Fruit fly (Drosophila melanogaster) whole organism, embryonic: ENCODE results near the gene CG42390.

ENCODE experiments used
- BtbVII ChIP-seq: fragments of 200-800 bp; sonication (Bioruptor generic); optimal IDR thresholded peaks from 3 replicates; lab custom pipeline; 2017; ENCODE audit warnings: missing biosample characterization, mild to moderate bottlenecking, missing genetic modification characterization
- C15 ChIP-seq: fragments of 200-800 bp; sonication (Bioruptor generic); IDR thresholded peaks from 3 replicates; pipeline ENCODE4 v1.3.6; 2022; ENCODE audit warnings: missing biosample characterization, missing genetic modification characterization
- CG10209 ChIP-seq: fragments of 200-800 bp; sonication (Bioruptor generic); optimal IDR thresholded peaks from 3 replicates; lab custom pipeline; 2017; ENCODE audit warnings: missing biosample characterization, mild to moderate bottlenecking, missing genetic modification characterization, missing genetic modification reagents
- CG12236 ChIP-seq: fragments of 200-800 bp; sonication (Bioruptor generic); optimal IDR thresholded peaks from 2 replicates; lab custom pipeline; 2016; ENCODE audit warnings: missing biosample characterization, missing genetic modification characterization
- CG13775 ChIP-seq: fragments of 200-800 bp; sonication (Bioruptor generic); optimal IDR thresholded peaks from 3 replicates; lab custom pipeline; 2017; ENCODE audit warnings: missing biosample characterization, mild to moderate bottlenecking, missing genetic modification characterization
- CG15696 ChIP-seq: fragments of 200-800 bp; sonication (Bioruptor generic); optimal IDR thresholded peaks from 2 replicates; lab custom pipeline; 2019; ENCODE audit warnings: missing biosample characterization, mild to moderate bottlenecking, missing genetic modification characterization, moderate library complexity
- CG16779 ChIP-seq: fragments of 200-800 bp; sonication (Bioruptor generic); IDR thresholded peaks from 2 replicates; pipeline ENCODE4 v1.3.6; 2022; ENCODE audit warnings: missing biosample characterization, missing genetic modification characterization
- CG16863 ChIP-seq: fragments of 200-800 bp; sonication (Bioruptor generic); optimal IDR thresholded peaks from 3 replicates; lab custom pipeline; 2016; ENCODE audit warnings: missing biosample characterization, missing genetic modification characterization
- CG17186 ChIP-seq: fragments of 200-800 bp; sonication (Bioruptor generic); optimal IDR thresholded peaks from 3 replicates; lab custom pipeline; 2017; ENCODE audit warnings: missing biosample characterization, missing genetic modification reagents, missing genetic modification characterization
- CG17359 ChIP-seq: fragments of 200-800 bp; sonication (Bioruptor generic); optimal IDR thresholded peaks from 3 replicates; lab custom pipeline; 2018; ENCODE audit warnings: missing biosample characterization, mild to moderate bottlenecking, missing genetic modification characterization, moderate library complexity
- CG17829 ChIP-seq: fragments of 200-800 bp; optimal IDR thresholded peaks from 2 replicates; lab custom pipeline; 2019; ENCODE audit warnings: missing biosample characterization, mild to moderate bottlenecking, missing genetic modification characterization, moderate library complexity
- CG2199 ChIP-seq: fragments of 200-800 bp; sonication (Bioruptor generic); IDR thresholded peaks from 3 replicates; pipeline ENCODE4 v1.3.6; 2022; ENCODE audit warnings: missing biosample characterization, missing genetic modification characterization
- CG2875 ChIP-seq: fragments of 200-800 bp; sonication (Bioruptor generic); optimal IDR thresholded peaks from 2 replicates; lab custom pipeline; 2017; ENCODE audit warnings: missing biosample characterization, mild to moderate bottlenecking, missing genetic modification characterization, missing genetic modification reagents
- CG3065 ChIP-seq: fragments of 200-800 bp; sonication (Bioruptor generic); optimal IDR thresholded peaks from 2 replicates; lab custom pipeline; 2016; ENCODE audit warnings: missing biosample characterization, missing genetic modification characterization
- CG31388 ChIP-seq: fragments of 200-800 bp; sonication (Bioruptor generic); optimal IDR thresholded peaks from 2 replicates; lab custom pipeline; 2016; ENCODE audit warnings: missing biosample characterization, missing genetic modification characterization
- CG34422 ChIP-seq: fragments of 200-800 bp; sonication (Bioruptor generic); IDR thresholded peaks from 3 replicates; pipeline ENCODE4 v1.3.6; 2022; ENCODE audit warnings: missing biosample characterization, missing genetic modification characterization
- CG3838 ChIP-seq: fragments of 200-800 bp; sonication (Bioruptor generic); optimal IDR thresholded peaks from 3 replicates; lab custom pipeline; 2016; ENCODE audit warnings: missing biosample characterization, missing genetic modification characterization
- CG5245 ChIP-seq: fragments of 200-800 bp; sonication (Bioruptor generic); optimal IDR thresholded peaks from 3 replicates; lab custom pipeline; 2016; ENCODE audit warnings: missing biosample characterization, missing genetic modification characterization
- CG6254 ChIP-seq: fragments of 200-800 bp; sonication (Bioruptor generic); optimal IDR thresholded peaks from 3 replicates; lab custom pipeline; 2017; ENCODE audit warnings: mild to moderate bottlenecking, missing biosample characterization, missing genetic modification reagents, missing genetic modification characterization
- CG6272 ChIP-seq: fragments of 200-800 bp; sonication (Bioruptor generic); IDR thresholded peaks from 2 replicates; pipeline ENCODE4 v1.3.6; 2022; ENCODE audit warnings: missing biosample characterization, missing genetic modification characterization
- CG6654 ChIP-seq: fragments of 200-800 bp; sonication (Bioruptor generic); optimal IDR thresholded peaks from 2 replicates; lab custom pipeline; 2017; ENCODE audit warnings: missing biosample characterization, mild to moderate bottlenecking, missing genetic modification characterization
- CG9727 ChIP-seq: fragments of 200-800 bp; sonication (Bioruptor generic); optimal IDR thresholded peaks from 3 replicates; lab custom pipeline; 2017; ENCODE audit warnings: missing biosample characterization, mild to moderate bottlenecking, missing genetic modification characterization
- Chrac-16 ChIP-seq: fragments of 200-800 bp; sonication (Bioruptor generic); optimal IDR thresholded peaks from 3 replicates; lab custom pipeline; 2016; ENCODE audit warnings: missing biosample characterization, missing genetic modification characterization
- D ChIP-seq, 2 experiments: fragments of 200-800 bp in 1 of 2; fragments of >200 bp in 1 of 2; sonication (Bioruptor generic) in 1 of 2; optimal IDR thresholded peaks; 2 replicates in 1 of 2; 3 replicates in 1 of 2; lab custom pipeline; 2017; ENCODE audit warnings: mild to moderate bottlenecking in 1 of 2, missing biosample characterization in 1 of 2, missing genetic modification characterization in 1 of 2, missing genetic modification reagents in 1 of 2
- Dad ChIP-seq: fragments of 200-800 bp; sonication (Bioruptor generic); optimal IDR thresholded peaks from 3 replicates; lab custom pipeline; 2016; ENCODE audit warnings: missing biosample characterization, missing genetic modification characterization
- Dfd ChIP-seq, 2 experiments: fragments of >200 bp; optimal IDR thresholded peaks; 2 replicates each; lab custom pipeline; 2017; ENCODE audit warnings: missing biosample characterization in 2 of 2, missing genetic modification characterization in 2 of 2
- GATAe ChIP-seq: fragments of 200-800 bp; sonication (Bioruptor generic); conservative IDR thresholded peaks from 2 replicates; pipeline ENCODE4 v1.3.6; 2022; ENCODE audit warnings: missing biosample characterization, missing genetic modification characterization
- Myb ChIP-seq: fragments of 200-800 bp; sonication (Bioruptor generic); optimal IDR thresholded peaks from 2 replicates; lab custom pipeline; 2016; ENCODE audit warnings: missing biosample characterization, missing genetic modification characterization
- Scr ChIP-seq: fragments of 200-800 bp; sonication (Bioruptor generic); IDR thresholded peaks from 2 replicates; pipeline ENCODE4 v1.3.6; 2022; ENCODE audit warnings: missing biosample characterization, missing genetic modification characterization; ENCODE audit not compliant: partially characterized antibody
- ap ChIP-seq: fragments of 200-800 bp; sonication (Bioruptor generic); IDR thresholded peaks from 2 replicates; pipeline ENCODE4 v1.3.6; 2022; ENCODE audit warnings: missing biosample characterization, missing genetic modification characterization
- chn ChIP-seq: fragments of 200-800 bp; sonication (Bioruptor generic); optimal IDR thresholded peaks from 2 replicates; lab custom pipeline; 2016; ENCODE audit warnings: missing biosample characterization, missing genetic modification characterization
- crc ChIP-seq: fragments of 200-800 bp; sonication (Bioruptor generic); optimal IDR thresholded peaks from 2 replicates; lab custom pipeline; 2016; ENCODE audit warnings: missing biosample characterization, missing genetic modification characterization
- fd3F ChIP-seq: fragments of 200-800 bp; sonication (Bioruptor generic); optimal IDR thresholded peaks from 2 replicates; lab custom pipeline; 2018; ENCODE audit warnings: missing biosample characterization, mild to moderate bottlenecking, missing genetic modification characterization, moderate library complexity
- fd96Cb ChIP-seq: fragments of 200-800 bp; sonication (Bioruptor generic); optimal IDR thresholded peaks from 2 replicates; lab custom pipeline; 2018; ENCODE audit warnings: missing biosample characterization, mild to moderate bottlenecking, missing genetic modification characterization, moderate library complexity
- insv ChIP-seq, 2 experiments: fragments of 200-800 bp; sonication (Bioruptor generic); optimal IDR thresholded peaks; 3 replicates each; lab custom pipeline; 2016 to 2018; ENCODE audit warnings: missing biosample characterization in 2 of 2, missing genetic modification characterization in 2 of 2
- kay ChIP-seq: fragments of 200-800 bp; sonication (Bioruptor generic); optimal IDR thresholded peaks from 2 replicates; lab custom pipeline; 2016; ENCODE audit warnings: missing biosample characterization, missing genetic modification characterization
- klu ChIP-seq: fragments of 200-800 bp; sonication (Bioruptor generic); IDR thresholded peaks from 2 replicates; pipeline ENCODE4 v1.3.6; 2022; ENCODE audit warnings: missing biosample characterization, missing genetic modification characterization
- maf-S ChIP-seq: fragments of 200-800 bp; sonication (Bioruptor generic); optimal IDR thresholded peaks from 2 replicates; lab custom pipeline; 2016; ENCODE audit warnings: missing biosample characterization, missing genetic modification characterization
- oc ChIP-seq: fragments of 200-800 bp; sonication (Bioruptor generic); optimal IDR thresholded peaks from 2 replicates; lab custom pipeline; 2018; ENCODE audit warnings: missing biosample characterization, mild to moderate bottlenecking, missing genetic modification characterization, moderate library complexity
- org-1 ChIP-seq: fragments of 200-800 bp; sonication (Bioruptor generic); optimal IDR thresholded peaks from 2 replicates; lab custom pipeline; 2017; ENCODE audit warnings: missing biosample characterization, missing genetic modification characterization
- p53 ChIP-seq: fragments of 200-800 bp; sonication (Bioruptor generic); optimal IDR thresholded peaks from 2 replicates; lab custom pipeline; 2016; ENCODE audit warnings: missing biosample characterization, missing genetic modification characterization
- ro ChIP-seq: fragments of 200-800 bp; sonication (Bioruptor generic); IDR thresholded peaks from 2 replicates; pipeline ENCODE4 v1.3.6; 2022; ENCODE audit warnings: missing biosample characterization, missing genetic modification characterization
- sima ChIP-seq: fragments of 200-800 bp; sonication (Bioruptor generic); optimal IDR thresholded peaks from 2 replicates; lab custom pipeline; 2016; ENCODE audit warnings: missing biosample characterization, missing genetic modification characterization
- sna ChIP-seq: fragments of 200-800 bp; sonication (Bioruptor generic); IDR thresholded peaks from 2 replicates; pipeline ENCODE4 v1.3.6; 2022; ENCODE audit warnings: missing biosample characterization, missing genetic modification characterization; ENCODE audit not compliant: partially characterized antibody
- tap ChIP-seq: fragments of 200-800 bp; optimal IDR thresholded peaks from 3 replicates; lab custom pipeline; 2019; ENCODE audit warnings: missing biosample characterization, mild to moderate bottlenecking, missing genetic modification characterization, moderate library complexity
- tup ChIP-seq: fragments of 200-800 bp; sonication (Bioruptor generic); optimal IDR thresholded peaks from 2 replicates; lab custom pipeline; 2016; ENCODE audit warnings: missing biosample characterization, mild to moderate bottlenecking, missing genetic modification characterization, moderate library complexity
- unpg ChIP-seq: fragments of 200-800 bp; sonication (Bioruptor generic); optimal IDR thresholded peaks from 3 replicates; lab custom pipeline; 2018; ENCODE audit warnings: missing biosample characterization, mild to moderate bottlenecking, missing genetic modification characterization, moderate library complexity

Gene CG42390

DNA sequence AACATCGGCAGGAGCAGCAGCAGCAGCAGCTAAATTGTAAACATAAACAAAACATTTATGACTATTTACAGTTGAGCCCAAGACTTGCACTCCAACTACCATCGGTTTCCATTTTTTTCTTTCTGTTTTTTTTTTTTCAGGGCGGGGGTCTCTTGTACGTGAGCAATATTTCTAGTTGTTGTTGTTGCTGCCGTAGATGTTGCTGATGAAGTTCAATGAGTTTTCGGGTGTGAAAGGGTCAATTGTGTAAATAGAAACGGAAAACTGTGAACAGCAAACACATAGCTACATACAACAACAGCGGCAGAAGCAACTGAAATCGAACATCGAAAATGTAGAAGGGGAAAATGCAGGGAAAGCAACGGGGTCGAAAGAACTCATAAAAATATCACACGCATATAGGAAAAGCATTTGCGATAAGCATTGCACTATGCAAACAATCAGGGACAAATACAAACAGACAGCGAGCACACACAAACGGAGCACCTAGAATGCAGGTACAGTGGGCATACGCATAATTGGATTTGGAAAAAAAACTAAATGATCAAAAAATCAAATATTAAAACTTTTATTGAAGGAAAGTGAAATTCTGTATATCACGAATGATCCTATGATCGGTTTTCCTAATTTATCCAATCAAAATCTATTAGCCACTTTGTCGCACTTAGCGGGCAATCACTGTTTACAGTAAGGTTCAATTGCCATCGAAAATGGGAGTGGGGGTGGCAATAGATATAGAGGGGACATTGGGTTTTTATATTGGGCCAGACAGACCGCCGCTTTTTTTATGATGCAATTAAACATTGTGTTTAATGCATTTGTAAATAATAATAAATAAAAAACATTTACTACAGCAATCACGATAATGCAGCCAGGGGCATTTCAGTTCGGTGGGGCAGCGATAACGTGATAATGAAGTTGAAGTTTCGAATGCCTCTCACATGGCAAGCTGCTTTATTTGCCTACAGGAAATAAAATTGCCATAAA lies 25.9 kb downstream of the CG42390 start (continued):
- TF ChIP-seq CG10209 (peak; percentile 51), maf-S (GFP tag; lab: Kevin White, UChicago) (peak; percentile 23), Scr (GFP tag; lab: Robert Waterston, UW) (no peak), Myb (no peak), Chrac-16 (GFP tag; lab: Kevin White, UChicago) (peak; percentile 59), CG6254 (GFP tag; lab: Kevin White, UChicago) (peak; percentile 78), unpg (GFP tag; lab: Kevin White, UChicago) (peak; percentile 72), CG17359 (tag; lab: Kevin White, UChicago) (peak; percentile 75), CG3838 (no peak), CG31388 (GFP tag; lab: Kevin White, UChicago) (no peak), tup (GFP tag; lab: Kevin White, UChicago) (peak; percentile 46), CG5245 (GFP tag; lab: Kevin White, UChicago) (peak; percentile 86), CG34422 (peak; percentile 82; the same call in 2 of the 3 replicates), chn (GFP tag; lab: Kevin White, UChicago) (peak; percentile 64), BtbVII (GFP tag; lab: Kevin White, UChicago) (no peak), oc (tag; lab: Kevin White, UChicago) (peak; percentile 53), Dfd (GFP tag; optimal IDR thresholded peaks at IDR 0.05; lab: Kevin White, UChicago) (no peak), Dad (peak; percentile 85), C15 (GFP tag; lab: Robert Waterston, UW) (no peak; the same call in 2 of the 3 replicates), CG12236 (peak; percentile 39), D (optimal IDR thresholded peaks at IDR 0.05; lab: Kevin White, UChicago) (no peak), D (GFP tag; optimal IDR thresholded peaks at IDR 0.05; lab: Kevin White, UChicago) (peak; percentile 78), CG17186 (peak; percentile 61), ap (GFP tag; lab: Robert Waterston, UW) (peak; percentile 66; the same call in 1 of the 2 replicates), p53 (peak; percentile 12), ro (GFP tag; lab: Robert Waterston, UW) (peak; percentile 77; the same call in 1 of the 2 replicates), CG9727 (GFP tag; lab: Kevin White, UChicago) (peak; percentile 86), org-1 (GFP tag; lab: Kevin White, UChicago) (peak; percentile 65), GATAe (GFP tag; lab: Robert Waterston, UW) (no peak), insv (GFP tag; optimal IDR thresholded peaks at IDR 0.05; lab: Kevin White, UChicago) (no peak), klu (GFP tag; lab: Robert Waterston, UW) (peak; percentile 44; the same call in 1 of the 2 replicates), CG16779 (GFP tag; lab: Robert Waterston, UW) (no peak), tap (tag; lab: Kevin White, UChicago) (peak; percentile 67), CG6272 (GFP tag; lab: Robert Waterston, UW) (peak; percentile 75), sna (GFP tag; lab: Robert Waterston, UW) (no peak), CG3065 (GFP tag; lab: Kevin White, UChicago) (peak; percentile 36), fd3F (GFP tag; lab: Kevin White, UChicago) (no peak), CG13775 (GFP tag; lab: Kevin White, UChicago) (peak; percentile 57), crc (peak; percentile 8), CG16863 (GFP tag; lab: Kevin White, UChicago) (peak; percentile 56), sima (GFP tag; lab: Kevin White, UChicago) (peak; percentile 46), fd96Cb (peak; percentile 85), CG2875 (GFP tag; lab: Kevin White, UChicago) (peak; percentile 71), CG2199 (GFP tag; lab: Robert Waterston, UW) (peak; percentile 78; the same call in 2 of the 3 replicates), CG6654 (GFP tag; lab: Kevin White, UChicago) (peak; percentile 67), kay (GFP tag; lab: Kevin White, UChicago) (peak; percentile 78), CG15696 (peak; percentile 77), CG17829 (tag; lab: Kevin White, UChicago) (peak; percentile 91)
